Worm (Caenorhabditis elegans) whole organism, early embryonic: Measurements from ENCODE around the gene pkc-3.

ENCODE experiments used
- B0310.2 ChIP-seq: sonication (generic microtip); optimal IDR thresholded peaks from 2 replicates; lab custom pipeline; 2016; ENCODE audit warnings: mild to moderate bottlenecking, missing genetic modification characterization, missing compliant biosample characterization
- ama-1 ChIP-seq: fragments of 150-350 bp; optimal IDR thresholded peaks from 2 replicates; lab custom pipeline; 2014
- ceh-13 ChIP-seq: fragments of 200-800 bp; sonication (Bioruptor generic); optimal IDR thresholded peaks from 2 replicates; lab custom pipeline; 2018; ENCODE audit warnings: mild to moderate bottlenecking, missing genetic modification characterization, missing compliant biosample characterization
- flt-1 ChIP-seq: fragments of 200-800 bp; sonication (Bioruptor generic); IDR thresholded peaks from 2 replicates; pipeline ENCODE4 v1.3.6; 2022; ENCODE audit warnings: missing genetic modification characterization, missing compliant biosample characterization
- pes-1 ChIP-seq: fragments of 200-800 bp; sonication (Bioruptor generic); IDR thresholded peaks from 2 replicates; pipeline ENCODE4 v1.3.6; 2022; ENCODE audit warnings: missing genetic modification reagents, missing genetic modification characterization, missing compliant biosample characterization
- tbx-11 ChIP-seq: fragments of 200-800 bp; sonication (Bioruptor generic); IDR thresholded peaks from 2 replicates; pipeline ENCODE4 v1.3.6; 2022; ENCODE audit warnings: missing genetic modification characterization, missing compliant biosample characterization
- tbx-37 ChIP-seq: fragments of 200-800 bp; sonication (Bioruptor generic); conservative IDR thresholded peaks from 2 replicates; pipeline ENCODE4 v1.3.6; 2022; ENCODE audit warnings: missing genetic modification reagents, missing genetic modification characterization, missing compliant biosample characterization

ce11 chrII:5336035-5336376 lies 43.8 kb upstream of the pkc-3 start:
- TF ChIP-seq tbx-11 (GFP tag; lab: Robert Waterston, UW) (peak; percentile 20; the same call in 1 of the 2 replicates), ceh-13 (no peak), ama-1 (no peak), flt-1 (GFP tag; lab: Robert Waterston, UW) (no peak), pes-1 (GFP tag; lab: Robert Waterston, UW) (no peak), B0310.2 (tag; lab: Kevin White, UChicago) (no peak), tbx-37 (GFP tag; lab: Robert Waterston, UW) (no peak)
